Fruit fly (Drosophila melanogaster) whole organism: ENCODE measurements around the gene Ctns.

Experiments
- CG8478 ChIP-seq: fragments of >200 bp; optimal IDR thresholded peaks from 2 replicates; lab custom pipeline; 2018; ENCODE audit warnings: inconsistent platforms
- Dll ChIP-seq: fragments of >200 bp; optimal IDR thresholded peaks from 2 replicates; lab custom pipeline; 2017
- EcR ChIP-seq, 2 experiments: fragments of >200 bp; optimal IDR thresholded peaks; 2 replicates each; lab custom pipeline; 2017; ENCODE audit warnings: missing biosample characterization in 2 of 2, missing genetic modification characterization in 2 of 2, missing genetic modification reagents in 2 of 2
- pan ChIP-seq: fragments of >200 bp; optimal IDR thresholded peaks from 2 replicates; lab custom pipeline; 2017
- psq ChIP-seq: fragments of >200 bp; optimal IDR thresholded peaks from 2 replicates; lab custom pipeline; 2017
- usp ChIP-seq: fragments of >200 bp; optimal IDR thresholded peaks from 2 replicates; lab custom pipeline; 2017; ENCODE audit warnings: missing biosample characterization, missing genetic modification characterization, mixed read lengths

The Ctns gene

dm6 chr3R:23058858-23059257 is at the start of gene Ctns:
Ctns (minus strand) TSS chr3R:23058958.
- TF ChIP-seq psq (lab: Kevin White, UChicago) (no peak), pan (lab: Kevin White, UChicago) (no peak), CG8478 (no peak), Dll (lab: Kevin White, UChicago) (no peak), EcR (GFP tag; optimal IDR thresholded peaks at IDR 0.05; lab: Kevin White, UChicago) (no peak), usp (GFP tag; lab: Kevin White, UChicago) (no peak)

dm6 chr3R:23099233-23099632 is 40.5 kb upstream of the Ctns start, which contains the start of gene CG6738:
CG6738 (plus strand) TSS chr3R:23099533.
- no peak for TF ChIP-seq CG8478
- TF ChIP-seq pan (lab: Kevin White, UChicago) = no peak
- TF ChIP-seq usp (GFP tag; lab: Kevin White, UChicago) = no peak
- TF ChIP-seq Dll (lab: Kevin White, UChicago) = no peak
- no peak for TF ChIP-seq EcR (GFP tag; optimal IDR thresholded peaks at IDR 0.05; lab: Kevin White, UChicago)
- no peak for TF ChIP-seq psq (lab: Kevin White, UChicago)

DNA sequence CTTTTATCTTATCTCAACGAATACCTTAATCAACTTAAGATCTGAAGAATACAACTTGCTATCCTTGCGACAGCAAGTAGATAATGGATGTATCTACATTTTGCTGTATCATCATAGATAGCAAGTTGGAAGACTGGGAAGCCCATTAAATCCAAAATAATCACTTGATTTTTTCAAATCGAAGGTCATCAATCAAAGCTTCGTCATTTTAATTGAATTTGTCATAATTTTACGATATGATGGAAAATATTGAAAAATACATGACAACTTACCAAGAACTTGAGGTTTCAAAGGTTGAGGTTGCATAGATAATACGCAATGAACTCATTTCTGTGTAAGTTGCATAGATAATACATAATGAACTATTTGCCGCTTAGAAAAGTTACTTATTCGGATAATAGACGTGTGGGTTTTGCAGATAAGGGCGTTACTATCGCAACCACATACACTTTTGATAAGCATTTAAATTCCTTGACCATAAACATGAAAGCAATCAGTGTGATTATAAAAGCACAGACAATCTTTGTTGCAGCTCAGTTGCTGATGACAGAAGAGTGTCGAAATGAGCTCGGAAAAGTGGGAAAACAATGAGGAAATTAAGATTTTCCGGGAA is 38.5 kb upstream of the Ctns start, which contains the start of gene CG6733:
CG6733 (plus strand) TSS at position 532 of the 613 bp plus-strand sequence.
- no peak for TF ChIP-seq EcR (GFP tag; optimal IDR thresholded peaks at IDR 0.05; lab: Kevin White, UChicago)

dm6 chr3R:23095346-23095745 is 36.6 kb upstream of the Ctns start, which contains the start of gene CG17109:
CG17109 (plus strand) TSS chr3R:23095690.
- TF ChIP-seq EcR (GFP tag; optimal IDR thresholded peaks at IDR 0.05; lab: Kevin White, UChicago) (no peak), CG8478 (no peak), Dll (lab: Kevin White, UChicago) (no peak), pan (lab: Kevin White, UChicago) (no peak), usp (GFP tag; lab: Kevin White, UChicago) (no peak)

- TF ChIP-seq CG8478 = no peak
These were observed 32.9 kb upstream of the Ctns start, which contains the start of the genes CG17110 and CG6726 for dm6 chr3R:23091586-23092228. CG17110 (plus strand) TSS chr3R:23091724. CG6726 (plus strand) TSS chr3R:23091724.

DNA sequence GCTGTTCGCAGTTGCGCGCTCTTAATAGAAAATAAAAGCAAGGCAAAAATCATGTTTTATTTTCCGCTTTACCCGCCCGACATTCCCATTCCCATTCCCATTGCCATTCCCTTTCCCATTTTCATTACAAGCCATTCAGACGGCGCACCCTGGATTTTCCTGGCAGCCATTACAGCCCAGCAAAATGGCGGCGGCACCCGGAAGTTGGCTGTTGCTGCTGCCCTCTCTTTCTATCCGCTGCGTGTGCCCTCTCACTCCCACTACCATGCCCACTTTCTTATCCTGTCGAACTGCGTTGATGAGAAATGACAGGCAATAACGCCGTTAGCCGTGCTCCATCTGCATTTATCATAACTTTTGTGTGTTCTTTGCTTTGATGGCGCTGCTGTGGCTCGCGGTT is 29.5 kb upstream of the Ctns start:
- TF ChIP-seq EcR (GFP tag; optimal IDR thresholded peaks at IDR 0.05; lab: Kevin White, UChicago) = no peak
- TF ChIP-seq usp (GFP tag; lab: Kevin White, UChicago) = no peak
- no peak for TF ChIP-seq CG8478
- no peak for TF ChIP-seq psq (lab: Kevin White, UChicago)
- no peak for TF ChIP-seq pan (lab: Kevin White, UChicago)

- TF ChIP-seq CG8478 = no peak
- no peak for TF ChIP-seq pan (lab: Kevin White, UChicago)
- TF ChIP-seq EcR (GFP tag; optimal IDR thresholded peaks at IDR 0.05; lab: Kevin White, UChicago) = no peak
- no peak for TF ChIP-seq Dll (lab: Kevin White, UChicago)
- no peak for TF ChIP-seq usp (GFP tag; lab: Kevin White, UChicago)
- no peak for TF ChIP-seq psq (lab: Kevin White, UChicago)
These were observed 22.5 kb upstream of the Ctns start for dm6 chr3R:23081265-23081664.

DNA sequence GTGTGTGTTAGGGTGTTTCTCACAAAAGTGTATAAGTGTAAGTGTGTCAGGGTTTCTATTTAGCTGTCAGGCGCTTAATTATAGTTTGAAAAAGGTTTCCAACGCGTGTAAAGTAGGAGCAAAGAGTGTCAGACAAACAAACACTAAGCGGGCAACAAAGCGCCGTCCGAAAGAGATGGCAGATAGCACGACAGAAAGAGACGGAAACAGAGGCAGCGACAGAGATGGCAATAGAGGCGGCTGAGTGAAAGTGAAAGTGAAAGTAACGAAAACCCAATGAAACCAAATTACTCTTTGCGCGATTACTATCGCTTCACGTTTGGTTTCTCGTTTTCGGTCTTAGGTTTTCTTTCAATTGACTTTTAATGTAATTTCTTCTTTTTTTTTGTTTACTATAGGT is 15.7 kb upstream of the Ctns start:
- no peak for TF ChIP-seq Dll (lab: Kevin White, UChicago)
- no peak for TF ChIP-seq usp (GFP tag; lab: Kevin White, UChicago)
- no peak for TF ChIP-seq CG8478
- TF ChIP-seq pan (lab: Kevin White, UChicago) = no peak
- TF ChIP-seq psq (lab: Kevin White, UChicago) = no peak
- TF ChIP-seq EcR (GFP tag; optimal IDR thresholded peaks at IDR 0.05; lab: Kevin White, UChicago) = no peak

- no peak for TF ChIP-seq EcR (GFP tag; optimal IDR thresholded peaks at IDR 0.05; lab: Kevin White, UChicago)
- TF ChIP-seq usp (GFP tag; lab: Kevin White, UChicago) = no peak
- no peak for TF ChIP-seq Dll (lab: Kevin White, UChicago)
- no peak for TF ChIP-seq psq (lab: Kevin White, UChicago)
- no peak for TF ChIP-seq pan (lab: Kevin White, UChicago)
- TF ChIP-seq CG8478 = no peak
These were observed 8.6 kb upstream of the Ctns start, which contains the start of gene CG17111 for dm6 chr3R:23067209-23067826. CG17111 (minus strand) TSS chr3R:23067259.

dm6 chr3R:23061209-23061608 is 2.5 kb upstream of the Ctns start, which contains the start of the genes sav and Ublcp1:
sav (minus strand) TSS chr3R:23061304.
Ublcp1 (plus strand) TSS chr3R:23061493.
- TF ChIP-seq psq (lab: Kevin White, UChicago) (no peak), CG8478 (no peak), usp (GFP tag; lab: Kevin White, UChicago) (no peak), Dll (lab: Kevin White, UChicago) (no peak), EcR (GFP tag; optimal IDR thresholded peaks at IDR 0.05; lab: Kevin White, UChicago) (no peak), pan (lab: Kevin White, UChicago) (no peak)

dm6 chr3R:23060166-23060565 is 1.4 kb upstream of the Ctns start:
- no peak for TF ChIP-seq psq (lab: Kevin White, UChicago)
- no peak for TF ChIP-seq EcR (GFP tag; optimal IDR thresholded peaks at IDR 0.05; lab: Kevin White, UChicago)
- TF ChIP-seq pan (lab: Kevin White, UChicago) = no peak
- no peak for TF ChIP-seq Dll (lab: Kevin White, UChicago)
- TF ChIP-seq CG8478 = no peak
- TF ChIP-seq usp (GFP tag; lab: Kevin White, UChicago) = no peak
